Fruit fly (Drosophila melanogaster) whole organism, embryonic: ENCODE data around the gene SPH93.

Experiments
- Bgb ChIP-seq: fragments of 200-800 bp; sonication (Bioruptor generic); IDR thresholded peaks from 2 replicates; pipeline ENCODE4 v1.3.6; 2022; ENCODE audit warnings: missing biosample characterization, missing genetic modification characterization; ENCODE audit not compliant: partially characterized antibody
- BtbVII ChIP-seq: fragments of 200-800 bp; sonication (Bioruptor generic); optimal IDR thresholded peaks from 3 replicates; lab custom pipeline; 2017; ENCODE audit warnings: missing biosample characterization, mild to moderate bottlenecking, missing genetic modification characterization
- CG10274 ChIP-seq: fragments of 200-800 bp; sonication (Bioruptor generic); optimal IDR thresholded peaks from 3 replicates; lab custom pipeline; 2017; ENCODE audit warnings: missing biosample characterization, mild to moderate bottlenecking, missing genetic modification characterization
- CG10543 ChIP-seq: fragments of 200-800 bp; sonication (Bioruptor generic); optimal IDR thresholded peaks from 3 replicates; lab custom pipeline; 2017; ENCODE audit warnings: missing biosample characterization, mild to moderate bottlenecking, missing genetic modification characterization, moderate library complexity
- CG11398 ChIP-seq: fragments of 200-800 bp; sonication (Bioruptor generic); optimal IDR thresholded peaks from 2 replicates; lab custom pipeline; 2016; ENCODE audit warnings: missing biosample characterization, missing genetic modification characterization
- CG12219 ChIP-seq: fragments of 200-800 bp; sonication (Bioruptor generic); optimal IDR thresholded peaks from 3 replicates; lab custom pipeline; 2018; ENCODE audit warnings: missing biosample characterization, mild to moderate bottlenecking, missing genetic modification characterization
- CG12391 ChIP-seq: fragments of 200-800 bp; sonication (Bioruptor generic); optimal IDR thresholded peaks from 3 replicates; lab custom pipeline; 2018; ENCODE audit warnings: missing biosample characterization, mild to moderate bottlenecking, missing genetic modification characterization, moderate library complexity
- CG14050 ChIP-seq: fragments of 200-800 bp; sonication (Bioruptor generic); IDR thresholded peaks from 3 replicates; pipeline ENCODE4 v1.3.6; 2022; ENCODE audit warnings: missing biosample characterization, missing genetic modification characterization
- CG16863 ChIP-seq: fragments of 200-800 bp; sonication (Bioruptor generic); optimal IDR thresholded peaks from 3 replicates; lab custom pipeline; 2016; ENCODE audit warnings: missing biosample characterization, missing genetic modification characterization
- CG18619 ChIP-seq: fragments of 200-800 bp; sonication (Bioruptor generic); optimal IDR thresholded peaks from 3 replicates; lab custom pipeline; 2017; ENCODE audit warnings: missing biosample characterization, mild to moderate bottlenecking, missing genetic modification characterization
- CG2202 ChIP-seq: fragments of 200-800 bp; sonication (Bioruptor generic); optimal IDR thresholded peaks from 2 replicates; lab custom pipeline; 2018; ENCODE audit warnings: missing biosample characterization, mild to moderate bottlenecking, missing genetic modification characterization
- CG3163 ChIP-seq: fragments of 200-800 bp; sonication (Bioruptor generic); optimal IDR thresholded peaks from 3 replicates; lab custom pipeline; 2016; ENCODE audit warnings: missing biosample characterization, missing genetic modification characterization
- CG33213 ChIP-seq: fragments of 200-800 bp; sonication (Bioruptor generic); optimal IDR thresholded peaks from 3 replicates; lab custom pipeline; 2016; ENCODE audit warnings: missing biosample characterization, missing genetic modification characterization
- CG3407 ChIP-seq: fragments of 200-800 bp; sonication (Bioruptor generic); optimal IDR thresholded peaks from 2 replicates; lab custom pipeline; 2018; ENCODE audit warnings: missing biosample characterization, mild to moderate bottlenecking, missing genetic modification characterization
- CG7357 ChIP-seq: fragments of 200-800 bp; sonication (Bioruptor generic); IDR thresholded peaks from 3 replicates; pipeline ENCODE4 v1.3.6; 2022; ENCODE audit warnings: missing biosample characterization, missing genetic modification characterization
- CG7372 ChIP-seq: fragments of 200-800 bp; sonication (Bioruptor generic); IDR thresholded peaks from 2 replicates; pipeline ENCODE4 v1.3.6; 2022; ENCODE audit warnings: missing biosample characterization, missing genetic modification characterization
- CG8944 ChIP-seq: fragments of 200-800 bp; sonication (Bioruptor generic); optimal IDR thresholded peaks from 3 replicates; lab custom pipeline; 2016; ENCODE audit warnings: missing biosample characterization, missing genetic modification characterization
- D ChIP-seq, 2 experiments: fragments of 200-800 bp in 1 of 2; fragments of >200 bp in 1 of 2; sonication (Bioruptor generic) in 1 of 2; optimal IDR thresholded peaks; 2 replicates in 1 of 2; 3 replicates in 1 of 2; lab custom pipeline; 2017; ENCODE audit warnings: mild to moderate bottlenecking in 1 of 2, missing biosample characterization in 1 of 2, missing genetic modification characterization in 1 of 2, missing genetic modification reagents in 1 of 2
- Dp ChIP-seq: fragments of 200-800 bp; sonication (Bioruptor generic); optimal IDR thresholded peaks from 2 replicates; lab custom pipeline; 2018; ENCODE audit warnings: missing biosample characterization, mild to moderate bottlenecking, missing genetic modification characterization, moderate library complexity
- E2f1 ChIP-seq: fragments of 200-800 bp; sonication (Bioruptor generic); IDR thresholded peaks from 2 replicates; pipeline ENCODE4 v1.3.6; 2022; ENCODE audit warnings: missing biosample characterization, missing genetic modification characterization
- E2f2 ChIP-seq: fragments of 200-800 bp; sonication (Bioruptor generic); IDR thresholded peaks from 2 replicates; pipeline ENCODE4 v1.3.6; 2022; ENCODE audit warnings: missing biosample characterization, missing genetic modification characterization
- Gug ChIP-seq: fragments of 200-800 bp; sonication (Bioruptor generic); IDR thresholded peaks from 4 replicates; pipeline ENCODE4 v1.3.6; 2022; ENCODE audit warnings: missing biosample characterization, missing genetic modification characterization
- HmgZ ChIP-seq: fragments of 200-800 bp; sonication (Bioruptor generic); optimal IDR thresholded peaks from 2 replicates; lab custom pipeline; 2018; ENCODE audit warnings: missing biosample characterization, mild to moderate bottlenecking, missing genetic modification characterization
- NC2β ChIP-seq: fragments of 200-800 bp; sonication (Bioruptor generic); optimal IDR thresholded peaks from 2 replicates; lab custom pipeline; 2016; ENCODE audit warnings: missing biosample characterization, missing genetic modification characterization
- Opbp ChIP-seq: fragments of 200-800 bp; sonication (Bioruptor generic); IDR thresholded peaks from 3 replicates; pipeline ENCODE4 v1.3.6; 2022; ENCODE audit warnings: missing biosample characterization, missing genetic modification characterization; ENCODE audit not compliant: partially characterized antibody
- Sry-δ ChIP-seq: fragments of 200-800 bp; sonication (Bioruptor generic); optimal IDR thresholded peaks from 2 replicates; lab custom pipeline; 2016; ENCODE audit warnings: missing biosample characterization, missing genetic modification characterization
- Taf1 ChIP-seq: fragments of 200-800 bp; sonication (Bioruptor generic); IDR thresholded peaks from 2 replicates; pipeline ENCODE4 v1.3.6; 2022; ENCODE audit warnings: missing biosample characterization, missing genetic modification characterization
- ap ChIP-seq: fragments of 200-800 bp; sonication (Bioruptor generic); IDR thresholded peaks from 2 replicates; pipeline ENCODE4 v1.3.6; 2022; ENCODE audit warnings: missing biosample characterization, missing genetic modification characterization
- ato ChIP-seq: fragments of 200-800 bp; sonication (Bioruptor generic); IDR thresholded peaks from 2 replicates; pipeline ENCODE4 v1.3.6; 2022; ENCODE audit warnings: missing biosample characterization, missing genetic modification characterization; ENCODE audit not compliant: partially characterized antibody
- br ChIP-seq: fragments of >200 bp; optimal IDR thresholded peaks from 2 replicates; lab custom pipeline; 2017
- cad ChIP-seq: fragments of >200 bp; optimal IDR thresholded peaks from 2 replicates; lab custom pipeline; 2017; ENCODE audit warnings: missing biosample characterization, missing genetic modification characterization
- crol ChIP-seq: fragments of 200-800 bp; sonication (Bioruptor generic); IDR thresholded peaks from 2 replicates; pipeline ENCODE4 v1.3.6; 2022; ENCODE audit warnings: missing biosample characterization, missing genetic modification characterization
- dati ChIP-seq: fragments of 200-800 bp; sonication (Bioruptor generic); IDR thresholded peaks from 2 replicates; pipeline ENCODE4 v1.3.6; 2022; ENCODE audit warnings: missing biosample characterization, missing genetic modification characterization
- dmrt11E ChIP-seq: fragments of 200-800 bp; sonication (Bioruptor generic); optimal IDR thresholded peaks from 3 replicates; lab custom pipeline; 2018; ENCODE audit warnings: missing biosample characterization, mild to moderate bottlenecking, missing genetic modification characterization, moderate library complexity
- dysf ChIP-seq: fragments of 200-800 bp; sonication (Bioruptor generic); IDR thresholded peaks from 3 replicates; pipeline ENCODE4 v1.3.6; 2022; ENCODE audit warnings: missing biosample characterization, missing genetic modification characterization
- ftz-f1 ChIP-seq: fragments of 200-800 bp; sonication (Bioruptor generic); optimal IDR thresholded peaks from 2 replicates; lab custom pipeline; 2016; ENCODE audit warnings: missing biosample characterization, missing genetic modification characterization
- grn ChIP-seq: fragments of 200-800 bp; sonication (Bioruptor generic); optimal IDR thresholded peaks from 3 replicates; lab custom pipeline; 2017; ENCODE audit warnings: missing biosample characterization, missing genetic modification characterization
- gro ChIP-seq: fragments of 200-800 bp; sonication (Bioruptor generic); optimal IDR thresholded peaks from 2 replicates; lab custom pipeline; 2016; ENCODE audit warnings: missing biosample characterization, missing genetic modification characterization
- hth ChIP-seq: fragments of >200 bp; optimal IDR thresholded peaks from 2 replicates; lab custom pipeline; 2017; ENCODE audit warnings: inconsistent platforms
- lov ChIP-seq, 2 experiments: fragments of 200-800 bp in 1 of 2; fragments of >200 bp in 1 of 2; sonication (Bioruptor generic) in 1 of 2; IDR thresholded peaks in 1 of 2; optimal IDR thresholded peaks in 1 of 2; 2 replicates in 1 of 2; 3 replicates in 1 of 2; pipeline versions ENCODE4 v1.3.6 to Lab custom; 2017 to 2022; ENCODE audit warnings: missing biosample characterization in 1 of 2, missing genetic modification characterization in 1 of 2
- nom ChIP-seq: fragments of 200-800 bp; sonication (Bioruptor generic); optimal IDR thresholded peaks from 2 replicates; lab custom pipeline; 2017; ENCODE audit warnings: missing biosample characterization, missing genetic modification characterization, mild to moderate bottlenecking, moderate library complexity, missing genetic modification reagents
- repo ChIP-seq: fragments of 200-800 bp; sonication (Bioruptor generic); optimal IDR thresholded peaks from 2 replicates; lab custom pipeline; 2016; ENCODE audit warnings: missing biosample characterization, missing genetic modification characterization
- ro ChIP-seq: fragments of 200-800 bp; sonication (Bioruptor generic); IDR thresholded peaks from 2 replicates; pipeline ENCODE4 v1.3.6; 2022; ENCODE audit warnings: missing biosample characterization, missing genetic modification characterization
- slou ChIP-seq: fragments of 200-800 bp; sonication (Bioruptor generic); optimal IDR thresholded peaks from 3 replicates; lab custom pipeline; 2016; ENCODE audit warnings: missing biosample characterization, missing genetic modification characterization
- sug ChIP-seq: fragments of 200-800 bp; optimal IDR thresholded peaks from 2 replicates; lab custom pipeline; 2019; ENCODE audit warnings: missing biosample characterization, mild to moderate bottlenecking, missing genetic modification characterization, moderate library complexity
- tio ChIP-seq: fragments of 200-800 bp; sonication (Bioruptor generic); optimal IDR thresholded peaks from 2 replicates; lab custom pipeline; 2017; ENCODE audit warnings: missing biosample characterization, missing genetic modification characterization, inconsistent platforms
- trh ChIP-seq: fragments of 200-800 bp; sonication (Bioruptor generic); optimal IDR thresholded peaks from 2 replicates; lab custom pipeline; 2016; ENCODE audit warnings: missing biosample characterization, missing genetic modification characterization
- unc-4 ChIP-seq: fragments of 200-800 bp; sonication (Bioruptor generic); IDR thresholded peaks from 2 replicates; pipeline ENCODE4 v1.3.6; 2022; ENCODE audit warnings: missing biosample characterization, missing genetic modification characterization; ENCODE audit not compliant: partially characterized antibody
- vnd ChIP-seq: fragments of 200-800 bp; sonication (Bioruptor generic); IDR thresholded peaks from 3 replicates; pipeline ENCODE4 v1.3.6; 2022; ENCODE audit warnings: missing biosample characterization, missing genetic modification characterization; ENCODE audit not compliant: partially characterized antibody
- zf30C ChIP-seq: fragments of 200-800 bp; sonication (Bioruptor generic); optimal IDR thresholded peaks from 3 replicates; lab custom pipeline; 2018; ENCODE audit warnings: missing biosample characterization, mild to moderate bottlenecking, missing genetic modification characterization

The SPH93 gene

dm6 chr2L:17410358-17410757, 45.4 kb downstream of the SPH93 start, which contains the start of the genes Polr2J and CG15141 (continued):
- TF ChIP-seq trh (GFP tag; lab: Kevin White, UChicago) (peak; percentile 66), E2f1 (peak; percentile 83), tio (GFP tag; lab: Kevin White, UChicago) (peak; percentile 65), grn (GFP tag; lab: Kevin White, UChicago) (no peak), NC2β (GFP tag; lab: Kevin White, UChicago) (peak; percentile 54), CG18619 (GFP tag; lab: Kevin White, UChicago) (peak; percentile 77), CG3407 (GFP tag; lab: Kevin White, UChicago) (peak; percentile 68), CG7372 (peak; percentile 88), CG10274 (GFP tag; lab: Kevin White, UChicago) (peak; percentile 46), HmgZ (tag; lab: Kevin White, UChicago) (peak; percentile 89), unc-4 (GFP tag; lab: Robert Waterston, UW) (peak; percentile 89), slou (GFP tag; lab: Kevin White, UChicago) (peak; percentile 82), zf30C (GFP tag; lab: Kevin White, UChicago) (no peak), cad (GFP tag; lab: Kevin White, UChicago) (no peak), CG11398 (peak; percentile 25), Opbp (GFP tag; lab: Robert Waterston, UW) (peak; percentile 64; the same call in 2 of the 3 replicates), CG7357 (GFP tag; lab: Robert Waterston, UW) (peak; percentile 79), Sry-δ (peak; percentile 85), CG14050 (GFP tag; lab: Robert Waterston, UW) (peak; percentile 74; the same call in 2 of the 3 replicates), repo (no peak), ato (GFP tag; lab: Robert Waterston, UW) (peak; percentile 43; the same call in 1 of the 2 replicates), CG33213 (GFP tag; lab: Kevin White, UChicago) (peak; percentile 52), ftz-f1 (GFP tag; lab: Kevin White, UChicago) (no peak), hth (no peak), E2f2 (GFP tag; lab: Robert Waterston, UW) (peak; percentile 72), ap (GFP tag; lab: Robert Waterston, UW) (peak; percentile 76; the same call in 1 of the 2 replicates), dmrt11E (tag; lab: Kevin White, UChicago) (peak; percentile 86), nom (GFP tag; lab: Kevin White, UChicago) (no peak), CG16863 (GFP tag; lab: Kevin White, UChicago) (peak; percentile 78), crol (no peak), dysf (GFP tag; lab: Robert Waterston, UW) (peak; percentile 90), CG12391 (peak; percentile 96), CG12219 (peak; percentile 8), dati (GFP tag; lab: Robert Waterston, UW) (no peak), Gug (GFP tag; lab: Robert Waterston, UW) (peak; percentile 83; the same call in 3 of the 4 replicates), sug (tag; lab: Kevin White, UChicago) (peak; percentile 88), vnd (GFP tag; lab: Robert Waterston, UW) (peak; percentile 85), gro (GFP tag; lab: Kevin White, UChicago) (peak; percentile 23), CG2202 (tag; lab: Kevin White, UChicago) (peak; percentile 65), BtbVII (GFP tag; lab: Kevin White, UChicago) (peak; percentile 17), br (lab: Kevin White, UChicago) (no peak), Taf1 (GFP tag; lab: Robert Waterston, UW) (peak; percentile 74), ro (GFP tag; lab: Robert Waterston, UW) (peak; percentile 60; the same call in 1 of the 2 replicates), Bgb (peak; percentile 80), D (optimal IDR thresholded peaks at IDR 0.05; lab: Kevin White, UChicago) (no peak), D (GFP tag; optimal IDR thresholded peaks at IDR 0.05; lab: Kevin White, UChicago) (peak; percentile 71), CG10543 (GFP tag; lab: Kevin White, UChicago) (no peak), CG8944 (GFP tag; lab: Kevin White, UChicago) (no peak), lov (optimal IDR thresholded peaks at IDR 0.05; lab: Kevin White, UChicago) (no peak), lov (GFP tag; IDR thresholded peaks at IDR 0.05; lab: Robert Waterston, UW) (0 out of 3 replicates have a peak, but pooled peaks have one; percentile 63), Dp (GFP tag; lab: Kevin White, UChicago) (peak; percentile 45), CG3163 (peak; percentile 38)
